Worm (Caenorhabditis elegans): ENCODE measurements around the gene Y110A2AL.6.
A peak's percentile ranks its signal among the peaks of the same experiment; 100 is the strongest.

Gene Y110A2AL.6

ce11 chrII:2881088-2881487, 39.7 kb upstream of the Y110A2AL.6 start:
- TF ChIP-seq ztf-28 (GFP tag; IDR thresholded peaks at IDR 0.05): no peak
- no peak for TF ChIP-seq him-1 (tag; optimal IDR thresholded peaks at IDR 0.05)
- no peak for TF ChIP-seq mel-28 (tag; optimal IDR thresholded peaks at IDR 0.05; ENCODE audit: borderline replicate concordance)
- no peak for TF ChIP-seq hsf-1 (GFP tag; IDR thresholded peaks at IDR 0.05)
- no peak for TF ChIP-seq Y67H2A.10 (GFP tag; conservative IDR thresholded peaks at IDR 0.05)
- no peak for TF ChIP-seq hrde-1 (tag; optimal IDR thresholded peaks at IDR 0.05; ENCODE audit: borderline replicate concordance)
- no peak for TF ChIP-seq efl-1 (GFP tag; optimal IDR thresholded peaks at IDR 0.05)
- TF ChIP-seq F23B12.7 (tag; optimal IDR thresholded peaks at IDR 0.05; ENCODE audit: insufficient read depth): no peak
- no peak for TF ChIP-seq ztf-25 (GFP tag; IDR thresholded peaks at IDR 0.05)
- TF ChIP-seq D2030.7 (GFP tag; IDR thresholded peaks at IDR 0.05): no peak
- TF ChIP-seq nhr-80 (tag; optimal IDR thresholded peaks at IDR 0.05): no peak
- 0 out of 2 replicates have a peak, but pooled peaks have one; percentile 23 for TF ChIP-seq hmg-20 (GFP tag; IDR thresholded peaks at IDR 0.05)
- TF ChIP-seq egrh-3 (GFP tag; IDR thresholded peaks at IDR 0.05): peak; percentile 19
- no peak for TF ChIP-seq K12H6.12 (tag; optimal IDR thresholded peaks at IDR 0.05)
- no peak for TF ChIP-seq F57A8.1 (GFP tag; optimal IDR thresholded peaks at IDR 0.05)
- TF ChIP-seq ekl-4 (GFP tag; IDR thresholded peaks at IDR 0.05): no peak
- 0 out of 2 replicates have a peak, but pooled peaks have one; percentile 31 for TF ChIP-seq lag-1 (GFP tag; IDR thresholded peaks at IDR 0.05)
- no peak for TF ChIP-seq ceh-27 (GFP tag; optimal IDR thresholded peaks at IDR 0.05)
- no peak for TF ChIP-seq C06A6.2 (GFP tag; conservative IDR thresholded peaks at IDR 0.05)
- TF ChIP-seq F52B5.7 (tag; optimal IDR thresholded peaks at IDR 0.05): no peak
- TF ChIP-seq atf-7 (tag; optimal IDR thresholded peaks at IDR 0.05): no peak
- TF ChIP-seq die-1 (tag; optimal IDR thresholded peaks at IDR 0.05): no peak
- TF ChIP-seq ama-1 (optimal IDR thresholded peaks at IDR 0.05): no peak
- no peak for TF ChIP-seq ama-1 (GFP tag; optimal IDR thresholded peaks at IDR 0.05)
- no peak for TF ChIP-seq rcor-1 (GFP tag; IDR thresholded peaks at IDR 0.05)
- peak; percentile 81 for TF ChIP-seq hmg-1.2 (GFP tag; IDR thresholded peaks at IDR 0.05)
- TF ChIP-seq xnd-1 (tag; optimal IDR thresholded peaks at IDR 0.05): no peak
- TF ChIP-seq B0336.3 (GFP tag; IDR thresholded peaks at IDR 0.05): no peak

DNA sequence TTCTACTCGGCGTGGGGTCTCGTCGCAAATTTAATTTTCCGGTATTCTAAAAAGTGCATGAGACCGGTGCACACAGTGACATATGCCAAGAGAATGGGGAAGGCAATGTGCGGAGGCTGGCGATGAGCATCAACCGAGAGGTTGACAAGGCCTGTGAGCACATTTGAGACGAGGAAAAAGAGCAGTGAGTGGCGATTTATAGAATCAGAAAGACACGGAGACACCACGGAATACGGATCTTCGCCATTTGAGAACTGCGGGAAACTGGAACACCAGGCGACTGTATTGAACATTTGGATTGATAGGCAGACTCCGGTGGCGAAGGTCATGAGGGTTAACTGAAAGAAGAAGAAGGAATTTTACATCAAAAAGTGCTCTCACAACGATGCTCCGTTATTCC, 37.5 kb upstream of the Y110A2AL.6 start:
- TF ChIP-seq fkh-3 (tag; optimal IDR thresholded peaks at IDR 0.05) (no peak), hsf-1 (GFP tag; IDR thresholded peaks at IDR 0.05) (no peak), ztf-25 (GFP tag; IDR thresholded peaks at IDR 0.05) (no peak), gei-17 (GFP tag; optimal IDR thresholded peaks at IDR 0.05) (no peak), F10E7.11 (tag; optimal IDR thresholded peaks at IDR 0.05) (no peak), sea-2 (GFP tag; IDR thresholded peaks at IDR 0.05) (no peak), lin-35 (GFP tag; optimal IDR thresholded peaks at IDR 0.05) (no peak), snpc-4 (GFP tag; optimal IDR thresholded peaks at IDR 0.05) (no peak), snpc-4 (tag; optimal IDR thresholded peaks at IDR 0.05) (no peak), egl-18 (GFP tag; IDR thresholded peaks at IDR 0.05) (no peak), nfya-2 (GFP tag; IDR thresholded peaks at IDR 0.05) (no peak), pha-4 (tag; optimal IDR thresholded peaks at IDR 0.05) (no peak), C17E4.6 (GFP tag; IDR thresholded peaks at IDR 0.05) (no peak), somi-1 (GFP tag; optimal IDR thresholded peaks at IDR 0.05) (no peak)
